Worm (Caenorhabditis elegans): ENCODE data around the gene fbxa-112.

DNA sequence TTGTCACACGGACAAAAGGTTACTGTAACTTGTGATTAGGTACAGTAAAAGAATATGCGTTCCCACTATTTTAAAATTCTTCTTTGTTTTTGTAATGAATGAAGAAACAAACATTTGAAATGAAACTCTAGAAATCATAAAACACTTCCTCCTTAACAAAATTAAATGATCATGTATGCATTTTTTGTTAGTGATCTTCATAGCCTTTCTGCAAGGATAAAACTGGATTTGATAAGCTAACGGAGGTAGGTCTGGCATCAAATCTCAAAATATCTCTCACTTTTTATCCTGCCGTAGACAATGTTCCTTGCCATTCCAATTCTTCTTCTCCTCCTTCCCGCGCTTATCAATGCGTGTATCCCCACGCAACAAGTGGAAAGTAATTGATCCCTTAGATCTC lies 3.6 kb upstream of the fbxa-112 start, which contains the start of gene clec-238:
- no peak for TF ChIP-seq mep-1 (tag; optimal IDR thresholded peaks at IDR 0.05)
- no peak for TF ChIP-seq F49E8.2 (tag; optimal IDR thresholded peaks at IDR 0.05; ENCODE audit: borderline replicate concordance)
- no peak for TF ChIP-seq lin-38 (GFP tag; IDR thresholded peaks at IDR 0.05)
- TF ChIP-seq nhr-25 (tag; optimal IDR thresholded peaks at IDR 0.05; ENCODE audit: borderline replicate concordance, insufficient read depth): no peak
- TF ChIP-seq nhr-28 (tag; optimal IDR thresholded peaks at IDR 0.05): no peak
- no peak for TF ChIP-seq hlh-30 (tag; optimal IDR thresholded peaks at IDR 0.05; ENCODE audit: insufficient read depth)
- TF ChIP-seq duxl-1 (tag; optimal IDR thresholded peaks at IDR 0.05; ENCODE audit: poor library complexity): no peak
- TF ChIP-seq mdl-1 (tag; optimal IDR thresholded peaks at IDR 0.05): no peak
- TF ChIP-seq ama-1 (optimal IDR thresholded peaks at IDR 0.05): no peak
- TF ChIP-seq lin-13 (GFP tag; optimal IDR thresholded peaks at IDR 0.05): no peak
